Worm (Caenorhabditis elegans): ENCODE measurements around the gene egas-1.

DNA sequence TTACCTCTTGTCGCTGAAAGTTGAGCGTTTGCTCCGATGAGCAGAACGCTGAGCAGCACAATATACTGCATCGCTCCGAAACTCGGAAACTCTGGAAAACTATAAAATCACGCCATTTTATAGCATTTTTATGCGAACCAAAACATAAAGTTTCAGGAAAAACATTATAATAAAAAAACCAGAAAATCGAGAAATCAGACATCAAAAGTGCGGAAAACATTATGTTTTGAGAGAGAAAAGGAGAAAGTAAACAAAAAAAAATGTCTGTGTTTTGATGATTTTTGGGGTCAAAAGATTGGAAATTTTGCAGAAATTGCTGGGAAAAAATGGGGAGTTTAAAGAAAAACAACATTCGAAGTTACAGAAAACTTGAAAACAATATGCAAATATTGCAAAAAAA lies 23.9 kb downstream of the egas-1 start, which contains the start of gene Y69H2.3:
- TF ChIP-seq flt-1 (GFP tag; IDR thresholded peaks at IDR 0.05) (no peak), tab-1 (GFP tag; IDR thresholded peaks at IDR 0.05) (no peak), ref-1 (GFP tag; conservative IDR thresholded peaks at IDR 0.05) (no peak), cog-1 (tag; optimal IDR thresholded peaks at IDR 0.05) (no peak), klf-2 (GFP tag; conservative IDR thresholded peaks at IDR 0.05) (no peak), med-1 (GFP tag; optimal IDR thresholded peaks at IDR 0.05; ENCODE audit: insufficient read depth) (no peak)

Measured in whole organism, midembryonic.